Worm (Caenorhabditis elegans): ENCODE data around the gene F13B12.4.

Gene F13B12.4

ce11 chrIV:10424535-10424934, 25.2 kb downstream of the F13B12.4 start, which contains the start of gene F13B12.1:
TSS of gene F13B12.1 (minus strand) at chrIV:10424635.
- TF ChIP-seq nhr-43 (tag; optimal IDR thresholded peaks at IDR 0.05; ENCODE audit: poor library complexity, severe bottlenecking) (no peak), zag-1 (tag; optimal IDR thresholded peaks at IDR 0.05) (peak; percentile 25)

ce11 chrIV:10422230-10422629, 27.5 kb downstream of the F13B12.4 start:
- TF ChIP-seq lin-15B (tag; optimal IDR thresholded peaks at IDR 0.05) (no peak), elt-2 (tag; optimal IDR thresholded peaks at IDR 0.05) (no peak), ceh-9 (tag; optimal IDR thresholded peaks at IDR 0.05) (no peak), unc-39 (tag; optimal IDR thresholded peaks at IDR 0.05) (no peak), mml-1 (tag; optimal IDR thresholded peaks at IDR 0.05) (no peak), nhr-76 (tag; optimal IDR thresholded peaks at IDR 0.05) (no peak), fkh-10 (GFP tag; optimal IDR thresholded peaks at IDR 0.05) (no peak), zag-1 (tag; optimal IDR thresholded peaks at IDR 0.05) (no peak), nhr-67 (tag; optimal IDR thresholded peaks at IDR 0.05) (no peak), egl-5 (tag; optimal IDR thresholded peaks at IDR 0.05) (no peak)

- TF ChIP-seq zag-1 (tag; optimal IDR thresholded peaks at IDR 0.05) (no peak), hmg-11 (tag; optimal IDR thresholded peaks at IDR 0.05) (no peak), unc-39 (tag; optimal IDR thresholded peaks at IDR 0.05) (no peak), ceh-16 (tag; optimal IDR thresholded peaks at IDR 0.05) (no peak), elt-2 (tag; optimal IDR thresholded peaks at IDR 0.05) (no peak), fkh-2 (tag; optimal IDR thresholded peaks at IDR 0.05) (no peak), tbx-2 (tag; optimal IDR thresholded peaks at IDR 0.05) (no peak), snpc-4 (tag; optimal IDR thresholded peaks at IDR 0.05) (no peak), ztf-4 (tag; optimal IDR thresholded peaks at IDR 0.05) (no peak), daf-12 (tag; optimal IDR thresholded peaks at IDR 0.05) (no peak), skn-1 (tag; optimal IDR thresholded peaks at IDR 0.05) (no peak), nfya-1 (tag; optimal IDR thresholded peaks at IDR 0.05; ENCODE audit: insufficient read depth) (no peak), ceh-28 (tag; optimal IDR thresholded peaks at IDR 0.05) (no peak)
Measured at ce11 chrIV:10421256-10421655, 28.4 kb downstream of the F13B12.4 start.

ce11 chrIV:10420440-10420839, 29.3 kb downstream of the F13B12.4 start:
- TF ChIP-seq R02D3.7 (tag; optimal IDR thresholded peaks at IDR 0.05): no peak
- TF ChIP-seq nfya-1 (tag; optimal IDR thresholded peaks at IDR 0.05; ENCODE audit: insufficient read depth): no peak
- peak; percentile 61 for TF ChIP-seq elt-2 (tag; optimal IDR thresholded peaks at IDR 0.05)
- no peak for TF ChIP-seq ztf-4 (tag; optimal IDR thresholded peaks at IDR 0.05)
- no peak for TF ChIP-seq nhr-25 (tag; optimal IDR thresholded peaks at IDR 0.05)
- no peak for TF ChIP-seq ZK546.5 (tag; optimal IDR thresholded peaks at IDR 0.05)
- TF ChIP-seq mdl-1 (tag; optimal IDR thresholded peaks at IDR 0.05): no peak
- TF ChIP-seq lsy-12 (tag; optimal IDR thresholded peaks at IDR 0.05): no peak
- no peak for TF ChIP-seq fkh-10 (GFP tag; optimal IDR thresholded peaks at IDR 0.05)
- TF ChIP-seq lin-15B (tag; optimal IDR thresholded peaks at IDR 0.05): no peak
- no peak for TF ChIP-seq ceh-28 (tag; optimal IDR thresholded peaks at IDR 0.05)
- no peak for TF ChIP-seq tbx-2 (tag; optimal IDR thresholded peaks at IDR 0.05)
- no peak for TF ChIP-seq zag-1 (tag; optimal IDR thresholded peaks at IDR 0.05)
- peak; percentile 48 for TF ChIP-seq pqm-1 (tag; optimal IDR thresholded peaks at IDR 0.05)
- TF ChIP-seq nhr-67 (tag; optimal IDR thresholded peaks at IDR 0.05): no peak
- TF ChIP-seq unc-62 (GFP tag; optimal IDR thresholded peaks at IDR 0.05): no peak
- no peak for TF ChIP-seq mml-1 (tag; optimal IDR thresholded peaks at IDR 0.05)
- TF ChIP-seq daf-12 (tag; optimal IDR thresholded peaks at IDR 0.05): no peak
- TF ChIP-seq pha-4 (tag; optimal IDR thresholded peaks at IDR 0.05): peak; percentile 44
- no peak for TF ChIP-seq snpc-4 (tag; optimal IDR thresholded peaks at IDR 0.05)
- no peak for TF ChIP-seq nhr-43 (tag; optimal IDR thresholded peaks at IDR 0.05; ENCODE audit: poor library complexity, severe bottlenecking)

- no peak for TF ChIP-seq egl-5 (tag; optimal IDR thresholded peaks at IDR 0.05)
- TF ChIP-seq ceh-9 (tag; optimal IDR thresholded peaks at IDR 0.05): no peak
- no peak for TF ChIP-seq ztf-4 (tag; optimal IDR thresholded peaks at IDR 0.05)
- TF ChIP-seq lin-39 (tag; optimal IDR thresholded peaks at IDR 0.05): peak; percentile 73
- TF ChIP-seq lsy-12 (tag; optimal IDR thresholded peaks at IDR 0.05): no peak
- peak; percentile 31 for TF ChIP-seq unc-62 (GFP tag; optimal IDR thresholded peaks at IDR 0.05)
Measured at ce11 chrIV:10419896-10420295, 29.8 kb downstream of the F13B12.4 start.

- TF ChIP-seq fkh-2 (tag; optimal IDR thresholded peaks at IDR 0.05): no peak
- no peak for TF ChIP-seq ama-1 (optimal IDR thresholded peaks at IDR 0.05)
- no peak for TF ChIP-seq ceh-82 (tag; optimal IDR thresholded peaks at IDR 0.05)
- TF ChIP-seq elt-1 (tag; optimal IDR thresholded peaks at IDR 0.05): no peak
- no peak for TF ChIP-seq fos-1 (tag; optimal IDR thresholded peaks at IDR 0.05)
- TF ChIP-seq nhr-237 (tag; optimal IDR thresholded peaks at IDR 0.05): no peak
- TF ChIP-seq lin-15B (tag; optimal IDR thresholded peaks at IDR 0.05): no peak
- TF ChIP-seq nhr-67 (tag; optimal IDR thresholded peaks at IDR 0.05): no peak
Measured at ce11 chrIV:10417781-10418180, 31.9 kb downstream of the F13B12.4 start, which contains the start of gene F13B12.6. TSS of gene F13B12.6 (minus strand) at chrIV:10417881.
